Fruit fly (Drosophila melanogaster) whole organism, embryonic: ENCODE data around the gene CG18081.
A peak's percentile ranks its signal among the peaks of the same experiment; 100 is the strongest.

Experiments used
- Antp ChIP-seq: fragments of 200-800 bp; sonication (Bioruptor generic); optimal IDR thresholded peaks from 3 replicates; lab custom pipeline; 2016; ENCODE audit warnings: missing biosample characterization, missing genetic modification characterization
- Atf3 ChIP-seq: fragments of 200-800 bp; sonication (Bioruptor generic); optimal IDR thresholded peaks from 3 replicates; lab custom pipeline; 2016; ENCODE audit warnings: missing biosample characterization, missing genetic modification characterization
- Atf6 ChIP-seq: fragments of 200-800 bp; sonication (Bioruptor generic); IDR thresholded peaks from 2 replicates; pipeline ENCODE4 v1.3.6; 2022; ENCODE audit warnings: missing biosample characterization, missing genetic modification characterization
- B-H1 ChIP-seq: fragments of 200-800 bp; sonication (Bioruptor generic); IDR thresholded peaks from 3 replicates; pipeline ENCODE4 v1.3.6; 2022; ENCODE audit warnings: missing biosample characterization, missing genetic modification characterization
- C15 ChIP-seq: fragments of 200-800 bp; sonication (Bioruptor generic); IDR thresholded peaks from 3 replicates; pipeline ENCODE4 v1.3.6; 2022; ENCODE audit warnings: missing biosample characterization, missing genetic modification characterization
- CG10274 ChIP-seq: fragments of 200-800 bp; sonication (Bioruptor generic); optimal IDR thresholded peaks from 3 replicates; lab custom pipeline; 2017; ENCODE audit warnings: missing biosample characterization, mild to moderate bottlenecking, missing genetic modification characterization
- CG10366 ChIP-seq: fragments of 200-800 bp; sonication (Bioruptor generic); IDR thresholded peaks from 2 replicates; pipeline ENCODE4 v1.3.6; 2022; ENCODE audit warnings: missing biosample characterization, missing genetic modification characterization
- CG12071 ChIP-seq: fragments of 200-800 bp; sonication (Bioruptor generic); optimal IDR thresholded peaks from 3 replicates; lab custom pipeline; 2018; ENCODE audit warnings: missing biosample characterization, mild to moderate bottlenecking, missing genetic modification characterization
- CG12391 ChIP-seq: fragments of 200-800 bp; sonication (Bioruptor generic); optimal IDR thresholded peaks from 3 replicates; lab custom pipeline; 2018; ENCODE audit warnings: missing biosample characterization, mild to moderate bottlenecking, missing genetic modification characterization, moderate library complexity
- CG14014 ChIP-seq: fragments of 200-800 bp; sonication (Bioruptor generic); IDR thresholded peaks from 2 replicates; pipeline ENCODE4 v1.3.6; 2022; ENCODE audit warnings: missing biosample characterization, missing genetic modification characterization
- CG1647 ChIP-seq: fragments of 200-800 bp; sonication (Bioruptor generic); optimal IDR thresholded peaks from 3 replicates; lab custom pipeline; 2016; ENCODE audit warnings: missing biosample characterization, missing genetic modification characterization
- CG16813 ChIP-seq: fragments of 200-800 bp; sonication (Bioruptor generic); IDR thresholded peaks from 3 replicates; pipeline ENCODE4 v1.3.6; 2022; ENCODE audit warnings: missing biosample characterization, missing genetic modification characterization; ENCODE audit not compliant: partially characterized antibody
- CG17829 ChIP-seq: fragments of 200-800 bp; optimal IDR thresholded peaks from 2 replicates; lab custom pipeline; 2019; ENCODE audit warnings: missing biosample characterization, mild to moderate bottlenecking, missing genetic modification characterization, moderate library complexity
- CG18262 ChIP-seq: fragments of 200-800 bp; optimal IDR thresholded peaks from 3 replicates; lab custom pipeline; 2019; ENCODE audit warnings: missing biosample characterization, mild to moderate bottlenecking, missing genetic modification characterization, moderate library complexity
- CG18599 ChIP-seq: fragments of 200-800 bp; sonication (Bioruptor generic); optimal IDR thresholded peaks from 3 replicates; lab custom pipeline; 2017; ENCODE audit warnings: missing biosample characterization, missing genetic modification characterization, mild to moderate bottlenecking, moderate library complexity, missing genetic modification reagents
- CG31388 ChIP-seq: fragments of 200-800 bp; sonication (Bioruptor generic); optimal IDR thresholded peaks from 2 replicates; lab custom pipeline; 2016; ENCODE audit warnings: missing biosample characterization, missing genetic modification characterization
- CG6654 ChIP-seq: fragments of 200-800 bp; sonication (Bioruptor generic); optimal IDR thresholded peaks from 2 replicates; lab custom pipeline; 2017; ENCODE audit warnings: missing biosample characterization, mild to moderate bottlenecking, missing genetic modification characterization
- CG6854 ChIP-seq: fragments of 200-800 bp; sonication (Bioruptor generic); optimal IDR thresholded peaks from 3 replicates; lab custom pipeline; 2017; ENCODE audit warnings: missing biosample characterization, mild to moderate bottlenecking, missing genetic modification characterization
- CG7786 ChIP-seq: fragments of 200-800 bp; sonication (Bioruptor generic); optimal IDR thresholded peaks from 2 replicates; lab custom pipeline; 2016; ENCODE audit warnings: missing biosample characterization, missing genetic modification characterization
- CG9215 ChIP-seq: fragments of 200-800 bp; sonication (Bioruptor generic); IDR thresholded peaks from 2 replicates; pipeline ENCODE4 v1.3.6; 2022; ENCODE audit warnings: missing biosample characterization, missing genetic modification characterization
- Fer2 ChIP-seq: fragments of 200-800 bp; sonication (Bioruptor generic); optimal IDR thresholded peaks from 2 replicates; lab custom pipeline; 2018; ENCODE audit warnings: missing biosample characterization, mild to moderate bottlenecking, missing genetic modification characterization, moderate library complexity
- HLH3B ChIP-seq: fragments of 200-800 bp; sonication (Bioruptor generic); IDR thresholded peaks from 2 replicates; pipeline ENCODE4 v1.3.6; 2022; ENCODE audit warnings: missing biosample characterization, missing genetic modification characterization
- Jarid2 ChIP-seq: fragments of 200-800 bp; sonication (Bioruptor generic); optimal IDR thresholded peaks from 3 replicates; lab custom pipeline; 2017; ENCODE audit warnings: mild to moderate bottlenecking, missing biosample characterization, missing genetic modification reagents, missing genetic modification characterization
- NFAT ChIP-seq: fragments of 200-800 bp; sonication (Bioruptor generic); IDR thresholded peaks from 2 replicates; pipeline ENCODE4 v1.3.6; 2022; ENCODE audit warnings: missing biosample characterization, missing genetic modification characterization
- NK7.1 ChIP-seq: fragments of 200-800 bp; sonication (Bioruptor generic); optimal IDR thresholded peaks from 3 replicates; lab custom pipeline; 2016; ENCODE audit warnings: missing biosample characterization, missing genetic modification characterization
- Optix ChIP-seq: fragments of 200-800 bp; sonication (Bioruptor generic); IDR thresholded peaks from 3 replicates; pipeline ENCODE4 v1.3.6; 2022; ENCODE audit warnings: missing biosample characterization, missing genetic modification characterization
- Rx ChIP-seq: fragments of 200-800 bp; sonication (Bioruptor generic); IDR thresholded peaks from 2 replicates; pipeline ENCODE4 v1.3.6; 2022; ENCODE audit warnings: missing biosample characterization, missing genetic modification characterization
- bsh ChIP-seq, 2 experiments: fragments of 200-800 bp; sonication (Bioruptor generic); optimal IDR thresholded peaks; 2 replicates each; lab custom pipeline; 2017 to 2018; ENCODE audit warnings: mild to moderate bottlenecking in 2 of 2, missing biosample characterization in 2 of 2, missing genetic modification characterization in 2 of 2, moderate library complexity in 1 of 2
- chif ChIP-seq, 2 experiments: fragments of 200-800 bp; sonication (Bioruptor generic); optimal IDR thresholded peaks; 3 replicates each; lab custom pipeline; 2016; ENCODE audit warnings: missing biosample characterization in 2 of 2, missing genetic modification characterization in 2 of 2
- crc ChIP-seq: fragments of 200-800 bp; sonication (Bioruptor generic); optimal IDR thresholded peaks from 2 replicates; lab custom pipeline; 2016; ENCODE audit warnings: missing biosample characterization, missing genetic modification characterization
- croc ChIP-seq: fragments of 200-800 bp; sonication (Bioruptor generic); conservative IDR thresholded peaks from 3 replicates; pipeline ENCODE4 v1.3.6; 2022; ENCODE audit warnings: missing biosample characterization, missing genetic modification characterization
- danr ChIP-seq: fragments of 200-800 bp; sonication (Bioruptor generic); IDR thresholded peaks from 2 replicates; pipeline ENCODE4 v1.3.6; 2022; ENCODE audit warnings: missing biosample characterization, missing genetic modification characterization
- ems ChIP-seq: fragments of 200-800 bp; sonication (Bioruptor generic); optimal IDR thresholded peaks from 3 replicates; lab custom pipeline; 2016; ENCODE audit warnings: missing biosample characterization, missing genetic modification characterization
- esg ChIP-seq: fragments of 200-800 bp; sonication (Bioruptor generic); conservative IDR thresholded peaks from 2 replicates; pipeline ENCODE4 v1.3.6; 2022; ENCODE audit warnings: missing biosample characterization, missing genetic modification characterization
- fd102C ChIP-seq: fragments of 200-800 bp; sonication (Bioruptor generic); optimal IDR thresholded peaks from 2 replicates; lab custom pipeline; 2018; ENCODE audit warnings: missing biosample characterization, mild to moderate bottlenecking, missing genetic modification characterization, moderate library complexity
- grau ChIP-seq: fragments of 200-800 bp; optimal IDR thresholded peaks from 3 replicates; lab custom pipeline; 2019; ENCODE audit warnings: missing biosample characterization, mild to moderate bottlenecking, missing genetic modification characterization, moderate library complexity
- gsb ChIP-seq: fragments of 200-800 bp; sonication (Bioruptor generic); IDR thresholded peaks from 2 replicates; pipeline ENCODE4 v1.3.6; 2022; ENCODE audit warnings: missing biosample characterization, missing genetic modification characterization
- inv ChIP-seq: fragments of 200-800 bp; sonication (Bioruptor generic); IDR thresholded peaks from 2 replicates; pipeline ENCODE4 v1.3.6; 2022; ENCODE audit warnings: missing biosample characterization, missing genetic modification characterization; ENCODE audit not compliant: partially characterized antibody
- jigr1 ChIP-seq: fragments of 200-800 bp; sonication (Bioruptor generic); IDR thresholded peaks from 3 replicates; pipeline ENCODE4 v1.3.6; 2022; ENCODE audit warnings: missing biosample characterization, missing genetic modification characterization
- klu ChIP-seq: fragments of 200-800 bp; sonication (Bioruptor generic); IDR thresholded peaks from 2 replicates; pipeline ENCODE4 v1.3.6; 2022; ENCODE audit warnings: missing biosample characterization, missing genetic modification characterization
- lmd ChIP-seq: fragments of 200-800 bp; sonication (Bioruptor generic); IDR thresholded peaks from 2 replicates; pipeline ENCODE4 v1.3.6; 2022; ENCODE audit warnings: missing biosample characterization, missing genetic modification characterization
- lov ChIP-seq, 2 experiments: fragments of 200-800 bp in 1 of 2; fragments of >200 bp in 1 of 2; sonication (Bioruptor generic) in 1 of 2; IDR thresholded peaks in 1 of 2; optimal IDR thresholded peaks in 1 of 2; 2 replicates in 1 of 2; 3 replicates in 1 of 2; pipeline versions ENCODE4 v1.3.6 to Lab custom; 2017 to 2022; ENCODE audit warnings: missing biosample characterization in 1 of 2, missing genetic modification characterization in 1 of 2
- nmo ChIP-seq: fragments of 200-800 bp; sonication (Bioruptor generic); optimal IDR thresholded peaks from 2 replicates; lab custom pipeline; 2018; ENCODE audit warnings: missing biosample characterization, mild to moderate bottlenecking, missing genetic modification characterization, moderate library complexity
- org-1 ChIP-seq: fragments of 200-800 bp; sonication (Bioruptor generic); optimal IDR thresholded peaks from 2 replicates; lab custom pipeline; 2017; ENCODE audit warnings: missing biosample characterization, missing genetic modification characterization
- slou ChIP-seq: fragments of 200-800 bp; sonication (Bioruptor generic); optimal IDR thresholded peaks from 3 replicates; lab custom pipeline; 2016; ENCODE audit warnings: missing biosample characterization, missing genetic modification characterization
- so ChIP-seq: fragments of 200-800 bp; sonication (Bioruptor generic); IDR thresholded peaks from 3 replicates; pipeline ENCODE4 v1.3.6; 2022; ENCODE audit warnings: missing biosample characterization, missing genetic modification characterization
- sob ChIP-seq: fragments of 200-800 bp; sonication (Bioruptor generic); IDR thresholded peaks from 2 replicates; pipeline ENCODE4 v1.3.6; 2022; ENCODE audit warnings: missing biosample characterization, missing genetic modification characterization
- ssp ChIP-seq: fragments of 200-800 bp; sonication (Bioruptor generic); IDR thresholded peaks from 2 replicates; pipeline ENCODE4 v1.3.6; 2022; ENCODE audit warnings: missing biosample characterization, missing genetic modification characterization
- unpg ChIP-seq: fragments of 200-800 bp; sonication (Bioruptor generic); optimal IDR thresholded peaks from 3 replicates; lab custom pipeline; 2018; ENCODE audit warnings: missing biosample characterization, mild to moderate bottlenecking, missing genetic modification characterization, moderate library complexity
- usp ChIP-seq: fragments of >200 bp; optimal IDR thresholded peaks from 2 replicates; lab custom pipeline; 2017; ENCODE audit warnings: missing biosample characterization, missing genetic modification characterization
- zen ChIP-seq: fragments of 200-800 bp; sonication (Bioruptor generic); optimal IDR thresholded peaks from 3 replicates; lab custom pipeline; 2018; ENCODE audit warnings: missing biosample characterization, mild to moderate bottlenecking, missing genetic modification characterization, moderate library complexity

The CG18081 gene

DNA sequence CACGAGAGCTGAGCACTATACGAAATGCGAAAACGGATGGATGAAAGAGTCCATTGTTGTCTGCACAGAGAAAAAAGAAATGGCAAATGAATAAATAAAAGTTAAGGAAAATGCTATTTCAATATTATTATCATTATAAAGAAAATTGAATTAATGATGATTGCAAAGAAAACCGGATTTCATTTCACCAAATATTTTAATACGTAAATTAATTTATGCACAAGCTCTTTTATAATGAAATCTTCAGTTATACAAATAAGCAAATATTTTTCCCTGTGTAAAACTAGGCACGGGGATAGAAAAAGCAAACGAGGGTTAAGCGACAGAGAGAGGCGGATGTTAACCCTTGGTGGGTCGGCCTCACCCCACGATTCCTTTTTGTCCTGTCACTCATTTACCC lies 47.8 kb downstream of the CG18081 start (continued):
- TF ChIP-seq CG12391 (tag; lab: Kevin White, UChicago) = peak; percentile 77
- TF ChIP-seq Atf3 = no peak
- no peak for TF ChIP-seq CG10366 (GFP tag; lab: Robert Waterston, UW)
- TF ChIP-seq fd102C (GFP tag; lab: Kevin White, UChicago) = peak; percentile 35
- TF ChIP-seq lov (optimal IDR thresholded peaks at IDR 0.05; lab: Kevin White, UChicago) = no peak
- no peak for TF ChIP-seq lov (GFP tag; IDR thresholded peaks at IDR 0.05; lab: Robert Waterston, UW)
- TF ChIP-seq Antp (GFP tag; lab: Kevin White, UChicago) = no peak
- peak; percentile 56; the same call in 2 of the 3 replicates for TF ChIP-seq so (GFP tag; lab: Robert Waterston, UW)
- peak; percentile 74 for TF ChIP-seq nmo (GFP tag; lab: Kevin White, UChicago)
- no peak for TF ChIP-seq CG10274 (GFP tag; lab: Kevin White, UChicago)
- peak; percentile 33; the same call in 1 of the 2 replicates for TF ChIP-seq lmd (GFP tag; lab: Robert Waterston, UW)
- no peak for TF ChIP-seq C15 (GFP tag; lab: Robert Waterston, UW)
- TF ChIP-seq sob = no peak
- no peak for TF ChIP-seq B-H1
- peak; percentile 23 for TF ChIP-seq CG6854 (GFP tag; lab: Kevin White, UChicago)
- 0 out of 2 replicates have a peak, but pooled peaks have one; percentile 14 for TF ChIP-seq esg
- TF ChIP-seq CG6654 (GFP tag; lab: Kevin White, UChicago) = no peak
- TF ChIP-seq org-1 (GFP tag; lab: Kevin White, UChicago) = peak; percentile 22
- no peak for TF ChIP-seq Fer2 (tag; lab: Kevin White, UChicago)
- TF ChIP-seq CG18599 (GFP tag; lab: Kevin White, UChicago) = peak; percentile 74
- peak; percentile 19 for TF ChIP-seq Jarid2
- no peak for TF ChIP-seq klu
- TF ChIP-seq CG17829 (tag; lab: Kevin White, UChicago) = peak; percentile 86
- TF ChIP-seq CG16813 (GFP tag; lab: Robert Waterston, UW) = no peak
- TF ChIP-seq CG7786 = no peak
- TF ChIP-seq zen = peak; percentile 90
- TF ChIP-seq CG18262 = peak; percentile 86
- no peak for TF ChIP-seq CG1647 (GFP tag; lab: Kevin White, UChicago)
- TF ChIP-seq grau (tag; lab: Kevin White, UChicago) = peak; percentile 72
- TF ChIP-seq danr = no peak
- TF ChIP-seq croc = peak; percentile 18; the same call in 1 of the 3 replicates
- no peak for TF ChIP-seq Rx (GFP tag; lab: Robert Waterston, UW)
- 0 out of 2 replicates have a peak, but pooled peaks have one; percentile 20 for TF ChIP-seq CG14014 (GFP tag; lab: Robert Waterston, UW)
- 0 out of 2 replicates have a peak, but pooled peaks have one; percentile 23 for TF ChIP-seq ssp (GFP tag; lab: Robert Waterston, UW)
- TF ChIP-seq usp (GFP tag; lab: Kevin White, UChicago) = no peak
- no peak for TF ChIP-seq inv (GFP tag; lab: Robert Waterston, UW)
- no peak for TF ChIP-seq gsb (GFP tag; lab: Robert Waterston, UW)
- no peak for TF ChIP-seq Atf6 (GFP tag; lab: Robert Waterston, UW)
- no peak for TF ChIP-seq CG12071 (GFP tag; lab: Kevin White, UChicago)
- no peak for TF ChIP-seq Optix (GFP tag; lab: Robert Waterston, UW)
- no peak for TF ChIP-seq chif (GFP tag; optimal IDR thresholded peaks at IDR 0.05; lab: Kevin White, UChicago)
- TF ChIP-seq CG31388 (GFP tag; lab: Kevin White, UChicago) = no peak
- peak; percentile 38; the same call in 1 of the 2 replicates for TF ChIP-seq HLH3B (GFP tag; lab: Robert Waterston, UW)
- no peak for TF ChIP-seq ems
- no peak for TF ChIP-seq crc (GFP tag; lab: Kevin White, UChicago)
- no peak for TF ChIP-seq jigr1
- TF ChIP-seq NK7.1 (GFP tag; lab: Kevin White, UChicago) = no peak
- peak; percentile 72 for TF ChIP-seq unpg
- TF ChIP-seq CG9215 (GFP tag; lab: Robert Waterston, UW) = no peak
- peak in 1 of 2 experiments; percentile 81 for TF ChIP-seq bsh (GFP tag; optimal IDR thresholded peaks at IDR 0.05; lab: Kevin White, UChicago)
- TF ChIP-seq NFAT (GFP tag; lab: Robert Waterston, UW) = no peak
- TF ChIP-seq slou (GFP tag; lab: Kevin White, UChicago) = no peak
